Worm (Caenorhabditis elegans): Measurements from ENCODE around the gene rpap-2.
"Not testable (repeated sequence)": the region's sequence is repeated elsewhere in the genome, so short reads cannot be mapped to it uniquely, and the experiment has no call there.

The rpap-2 gene

ce11 chrIII:8997821-8998220, 30.1 kb downstream of the rpap-2 start:
- no peak for TF ChIP-seq sea-1 (GFP tag; conservative IDR thresholded peaks at IDR 0.05)
- no peak for TF ChIP-seq aly-1 (tag; optimal IDR thresholded peaks at IDR 0.05)
- no peak for TF ChIP-seq scrt-1 (GFP tag; IDR thresholded peaks at IDR 0.05)
- TF ChIP-seq flt-1 (GFP tag; IDR thresholded peaks at IDR 0.05): no peak
- TF ChIP-seq hnd-1 (tag; optimal IDR thresholded peaks at IDR 0.05): no peak
- TF ChIP-seq tra-4 (tag; optimal IDR thresholded peaks at IDR 0.05): no peak
- TF ChIP-seq ceh-36 (tag; optimal IDR thresholded peaks at IDR 0.05): no peak
- no peak for TF ChIP-seq B0310.2 (tag; optimal IDR thresholded peaks at IDR 0.05)
- no peak for TF ChIP-seq ets-7 (tag; optimal IDR thresholded peaks at IDR 0.05)
- no peak for TF ChIP-seq hmg-4 (GFP tag; optimal IDR thresholded peaks at IDR 0.05)
- no peak for TF ChIP-seq hmbx-1 (tag; optimal IDR thresholded peaks at IDR 0.05)
- no peak for TF ChIP-seq pes-1 (GFP tag; IDR thresholded peaks at IDR 0.05)
- TF ChIP-seq ama-1 (optimal IDR thresholded peaks at IDR 0.05): no peak
- TF ChIP-seq ceh-13 (GFP tag; optimal IDR thresholded peaks at IDR 0.05): no peak
- TF ChIP-seq tbx-11 (GFP tag; IDR thresholded peaks at IDR 0.05): no peak
- no peak for TF ChIP-seq F13C5.2 (tag; optimal IDR thresholded peaks at IDR 0.05)
- TF ChIP-seq tbx-37 (GFP tag; conservative IDR thresholded peaks at IDR 0.05): no peak

- TF ChIP-seq tbx-37 (GFP tag; conservative IDR thresholded peaks at IDR 0.05) (no peak), hmbx-1 (tag; optimal IDR thresholded peaks at IDR 0.05) (no peak), scrt-1 (GFP tag; IDR thresholded peaks at IDR 0.05) (no peak), ceh-36 (tag; optimal IDR thresholded peaks at IDR 0.05) (no peak), pes-1 (GFP tag; IDR thresholded peaks at IDR 0.05) (no peak), ama-1 (optimal IDR thresholded peaks at IDR 0.05) (no peak), ceh-13 (GFP tag; optimal IDR thresholded peaks at IDR 0.05) (no peak), tra-4 (tag; optimal IDR thresholded peaks at IDR 0.05) (no peak), flt-1 (GFP tag; IDR thresholded peaks at IDR 0.05) (no peak), hmg-4 (GFP tag; optimal IDR thresholded peaks at IDR 0.05) (no peak), ets-7 (tag; optimal IDR thresholded peaks at IDR 0.05) (no peak)
Observed at ce11 chrIII:8998884-8999283, 31.1 kb downstream of the rpap-2 start.

DNA sequence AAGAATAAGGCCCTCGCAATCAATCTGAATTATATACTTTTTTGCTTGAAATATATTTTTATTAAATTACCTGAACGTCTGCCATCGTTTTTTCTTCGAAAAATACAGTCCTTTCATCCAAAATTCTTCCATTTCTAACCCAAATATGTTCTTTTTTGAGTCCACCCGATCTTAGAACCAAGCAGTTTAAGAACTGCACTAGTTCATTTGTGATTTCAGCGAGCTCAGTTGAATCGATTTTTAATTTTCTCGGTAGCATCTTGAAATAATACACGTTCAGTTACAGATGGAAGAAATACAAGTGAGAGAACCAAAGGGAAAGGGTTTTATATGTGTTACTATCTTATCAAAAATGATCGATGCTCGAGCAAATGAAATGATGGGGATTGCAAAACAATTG, 31.7 kb downstream of the rpap-2 start, which contains the start of gene F59B2.3:
TSS of gene F59B2.3 (minus strand) at position 259 of the 400 bp plus-strand sequence.
- TF ChIP-seq ceh-36 (tag; optimal IDR thresholded peaks at IDR 0.05): no peak
- no peak for TF ChIP-seq ceh-13 (GFP tag; optimal IDR thresholded peaks at IDR 0.05)
- TF ChIP-seq aly-1 (tag; optimal IDR thresholded peaks at IDR 0.05): no peak
- TF ChIP-seq ama-1 (optimal IDR thresholded peaks at IDR 0.05): no peak
- TF ChIP-seq hmbx-1 (tag; optimal IDR thresholded peaks at IDR 0.05): no peak
- no peak for TF ChIP-seq ets-7 (tag; optimal IDR thresholded peaks at IDR 0.05)
- no peak for TF ChIP-seq hnd-1 (tag; optimal IDR thresholded peaks at IDR 0.05)
- no peak for TF ChIP-seq hmg-4 (GFP tag; optimal IDR thresholded peaks at IDR 0.05)
- no peak for TF ChIP-seq tbx-11 (GFP tag; IDR thresholded peaks at IDR 0.05)

ce11 chrIII:9001491-9001890, 33.7 kb downstream of the rpap-2 start:
- TF ChIP-seq tra-4 (tag; optimal IDR thresholded peaks at IDR 0.05) (no peak), sea-1 (GFP tag; conservative IDR thresholded peaks at IDR 0.05) (no peak), tbx-37 (GFP tag; conservative IDR thresholded peaks at IDR 0.05) (no peak)

- TF ChIP-seq hmbx-1 (tag; optimal IDR thresholded peaks at IDR 0.05) (no peak), ama-1 (optimal IDR thresholded peaks at IDR 0.05) (no peak)
Observed at ce11 chrIII:9001899-9002298, 34.1 kb downstream of the rpap-2 start, which contains the start of gene rpn-6.2. Gene rpn-6.2 (minus strand): TSS chrIII:9001999.

DNA sequence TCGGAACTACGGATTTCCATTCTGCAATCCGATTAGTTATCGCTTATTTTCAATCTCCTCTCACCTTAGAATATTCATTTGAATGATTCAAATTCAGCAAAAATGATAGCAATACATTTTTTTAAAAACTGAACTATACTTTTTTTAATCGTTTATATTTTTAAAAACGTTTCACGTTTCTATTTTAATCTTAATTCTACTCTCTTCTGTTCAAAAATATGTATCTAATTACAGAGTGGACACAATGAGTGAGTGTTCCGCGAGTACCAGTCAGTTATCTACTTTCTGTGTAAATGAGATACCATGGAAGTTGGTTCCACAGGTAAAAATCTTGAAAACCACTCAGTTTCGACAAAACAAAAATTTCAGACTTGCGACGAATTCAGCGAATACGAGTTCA, 34.8 kb downstream of the rpap-2 start, which contains the start of the genes F59B2.15 and zif-1:
TSS of gene F59B2.15 (minus strand) at position 101 of the 400 bp plus-strand sequence.
TSS of gene zif-1 (plus strand) at position 235 of the 400 bp plus-strand sequence.
- no peak for TF ChIP-seq hnd-1 (tag; optimal IDR thresholded peaks at IDR 0.05)
- no peak for TF ChIP-seq B0310.2 (tag; optimal IDR thresholded peaks at IDR 0.05)
- TF ChIP-seq ceh-13 (GFP tag; optimal IDR thresholded peaks at IDR 0.05): no peak

DNA sequence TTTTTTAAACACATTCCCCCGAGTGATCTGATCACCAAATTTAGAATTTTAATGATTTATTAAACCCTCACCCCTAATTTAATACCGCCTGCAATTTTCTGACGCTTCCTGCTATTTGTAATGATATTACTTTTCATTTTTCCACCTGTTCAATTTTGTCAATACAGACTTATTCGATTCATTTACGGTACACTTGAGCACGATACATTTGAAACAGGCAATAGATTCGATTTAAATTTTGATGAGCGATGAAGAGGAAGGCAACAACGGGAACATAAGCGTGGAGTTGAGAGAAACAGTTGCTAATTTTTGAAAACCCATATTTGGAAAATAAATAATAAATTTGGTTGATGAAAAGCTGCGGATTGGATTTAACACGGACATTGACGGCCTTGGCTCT, 36.9 kb downstream of the rpap-2 start:
- TF ChIP-seq ceh-13 (GFP tag; optimal IDR thresholded peaks at IDR 0.05) (no peak), sea-1 (GFP tag; conservative IDR thresholded peaks at IDR 0.05) (no peak), B0310.2 (tag; optimal IDR thresholded peaks at IDR 0.05) (no peak), aly-1 (tag; optimal IDR thresholded peaks at IDR 0.05) (no peak), ets-7 (tag; optimal IDR thresholded peaks at IDR 0.05) (no peak), tra-4 (tag; optimal IDR thresholded peaks at IDR 0.05) (no peak), pes-1 (GFP tag; IDR thresholded peaks at IDR 0.05) (no peak), ceh-36 (tag; optimal IDR thresholded peaks at IDR 0.05) (no peak), scrt-1 (GFP tag; IDR thresholded peaks at IDR 0.05) (no peak), hnd-1 (tag; optimal IDR thresholded peaks at IDR 0.05) (no peak)

DNA sequence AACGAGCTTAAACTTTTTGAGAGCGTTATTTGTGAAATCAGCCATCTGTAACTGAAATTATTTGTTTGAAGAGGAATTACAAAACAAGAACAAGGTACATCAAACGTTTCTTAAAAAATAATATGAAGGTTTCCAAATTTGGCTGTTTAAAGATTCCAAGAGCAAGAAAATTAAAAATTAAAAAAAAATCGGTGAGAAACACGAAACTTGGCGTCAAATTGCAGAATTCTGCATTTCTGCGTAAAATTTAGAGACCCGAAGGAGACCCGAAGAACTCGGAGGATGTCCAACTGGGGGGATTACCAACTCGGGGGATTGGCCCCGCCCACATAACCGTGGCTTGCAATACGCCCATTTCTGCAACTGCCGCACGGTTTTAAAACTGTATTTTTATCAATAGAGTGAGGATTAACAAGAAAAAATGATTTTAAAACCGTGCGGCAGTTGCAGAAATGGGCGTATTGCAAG, 38.2 kb downstream of the rpap-2 start, which contains the start of gene rab-6.1:
TSS of gene rab-6.1 (minus strand) at position 51 of the 468 bp plus-strand sequence.
- not testable (repeated sequence) for TF ChIP-seq sea-1 (GFP tag; conservative IDR thresholded peaks at IDR 0.05); tbx-11 (GFP tag; IDR thresholded peaks at IDR 0.05); ceh-13 (GFP tag; optimal IDR thresholded peaks at IDR 0.05)

DNA sequence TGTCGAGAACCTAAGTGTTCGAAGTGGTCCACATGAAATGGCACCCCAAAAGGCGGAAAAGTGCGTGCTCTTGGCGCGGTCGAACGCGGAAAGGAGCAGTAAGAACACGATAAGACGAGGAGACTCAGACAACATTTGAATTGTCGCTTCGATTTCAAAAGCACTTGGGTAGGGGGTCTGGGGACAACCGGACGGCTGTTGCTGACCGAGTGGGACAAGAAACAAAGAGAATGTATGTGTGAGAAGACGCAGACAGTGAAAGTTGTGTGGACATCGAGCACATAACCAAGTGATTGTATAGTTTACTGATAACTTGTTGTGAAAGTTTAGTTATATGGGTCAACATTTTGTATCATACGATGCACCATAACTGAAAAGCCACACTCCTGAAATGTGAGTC, 39.4 kb downstream of the rpap-2 start:
- no peak for TF ChIP-seq pes-1 (GFP tag; IDR thresholded peaks at IDR 0.05)
- no peak for TF ChIP-seq F13C5.2 (tag; optimal IDR thresholded peaks at IDR 0.05)
- TF ChIP-seq hmg-4 (GFP tag; optimal IDR thresholded peaks at IDR 0.05): peak; percentile 22
- TF ChIP-seq ceh-36 (tag; optimal IDR thresholded peaks at IDR 0.05): no peak
- no peak for TF ChIP-seq sea-1 (GFP tag; conservative IDR thresholded peaks at IDR 0.05)
- no peak for TF ChIP-seq B0310.2 (tag; optimal IDR thresholded peaks at IDR 0.05)
- no peak for TF ChIP-seq hmbx-1 (tag; optimal IDR thresholded peaks at IDR 0.05)
